Fruit fly (Drosophila melanogaster): ENCODE results near the gene CG12713.

CG12713 gene

DNA sequence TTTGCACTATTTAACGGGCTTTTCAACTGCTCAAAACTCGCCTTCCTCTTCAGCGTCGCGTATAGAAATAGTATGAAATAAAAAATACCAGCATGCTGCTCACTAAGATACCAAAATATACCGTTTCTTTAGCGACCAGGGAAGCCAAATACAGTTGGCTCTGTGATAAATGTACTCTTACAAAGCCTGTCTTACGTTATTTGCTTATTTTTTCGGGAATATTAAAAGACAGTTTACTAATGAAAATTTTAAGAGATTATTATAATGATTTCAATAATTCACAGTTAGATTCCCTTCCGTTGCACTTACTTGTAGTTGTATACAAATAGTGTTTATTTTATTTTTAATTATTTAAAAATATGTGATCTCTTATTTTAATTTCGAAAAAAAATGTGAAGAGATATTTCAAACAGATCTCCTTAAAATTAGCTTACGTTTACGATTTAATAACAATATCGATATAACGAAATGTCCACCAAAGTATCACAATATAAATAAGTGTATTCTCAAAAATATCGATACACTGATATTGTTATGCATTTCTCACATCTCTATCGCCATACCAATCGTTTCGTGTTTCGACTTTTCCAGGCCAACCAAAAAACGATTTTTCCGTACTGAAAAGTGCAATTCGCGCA, 5.8 kb upstream of the CG12713 start, which contains the start of the genes DCP2 and dbo (continued):
- TF ChIP-seq trem (tag; optimal IDR thresholded peaks at IDR 0.05) = peak; percentile 55
- peak; percentile 66 for TF ChIP-seq Nf-YC (tag; optimal IDR thresholded peaks at IDR 0.05)
- TF ChIP-seq BEAF-32 (GFP tag; optimal IDR thresholded peaks at IDR 0.05) = peak; percentile 87
- no peak for TF ChIP-seq TFAM (GFP tag; optimal IDR thresholded peaks at IDR 0.05)
- no peak for TF ChIP-seq Hey (tag; optimal IDR thresholded peaks at IDR 0.05)
- peak; percentile 28 for TF ChIP-seq nerfin-1 (tag; optimal IDR thresholded peaks at IDR 0.05)
- TF ChIP-seq otp (GFP tag; IDR thresholded peaks at IDR 0.05) = 0 out of 3 replicates have a peak, but pooled peaks have one; percentile 28
- peak; percentile 40; the same call in 1 of the 2 replicates for TF ChIP-seq HLH3B (GFP tag; IDR thresholded peaks at IDR 0.05)
- TF ChIP-seq CG17568 (GFP tag; optimal IDR thresholded peaks at IDR 0.05) = no peak
- peak; percentile 81 for TF ChIP-seq CG2120 (GFP tag; optimal IDR thresholded peaks at IDR 0.05)
- peak; percentile 23 for TF ChIP-seq pum (GFP tag; optimal IDR thresholded peaks at IDR 0.05)
- TF ChIP-seq CG10147 (GFP tag; optimal IDR thresholded peaks at IDR 0.05) = peak; percentile 12
- TF ChIP-seq NC2α (GFP tag; optimal IDR thresholded peaks at IDR 0.05) = no peak
- TF ChIP-seq CG11085 (GFP tag; IDR thresholded peaks at IDR 0.05) = peak; percentile 57
- TF ChIP-seq Ets65A (GFP tag) = peak; percentile 92
- TF ChIP-seq Neu2 (GFP tag; optimal IDR thresholded peaks at IDR 0.05; ENCODE audit: borderline replicate concordance) = no peak
- peak; percentile 69 for TF ChIP-seq CG17829 (tag; optimal IDR thresholded peaks at IDR 0.05)
- no peak for TF ChIP-seq CG13624 (GFP tag; optimal IDR thresholded peaks at IDR 0.05)
- TF ChIP-seq CG10431 (GFP tag; optimal IDR thresholded peaks at IDR 0.05) = peak; percentile 43
- no peak for TF ChIP-seq CG2202 (tag; optimal IDR thresholded peaks at IDR 0.05)
- no peak for TF ChIP-seq CG34376 (GFP tag; optimal IDR thresholded peaks at IDR 0.05)
- TF ChIP-seq CG8359 (GFP tag; optimal IDR thresholded peaks at IDR 0.05; ENCODE audit: borderline replicate concordance) = no peak
- no peak for TF ChIP-seq pros (GFP tag; optimal IDR thresholded peaks at IDR 0.05)
- peak; percentile 36 for TF ChIP-seq Fer1 (GFP tag; optimal IDR thresholded peaks at IDR 0.05)
- peak; percentile 96 for TF ChIP-seq grau (tag; optimal IDR thresholded peaks at IDR 0.05)
- TF ChIP-seq trh (GFP tag; optimal IDR thresholded peaks at IDR 0.05) = peak; percentile 40
- TF ChIP-seq D19A (tag; optimal IDR thresholded peaks at IDR 0.05) = peak; percentile 39
- TF ChIP-seq CoRest (tag; optimal IDR thresholded peaks at IDR 0.05) = peak; percentile 83
- TF ChIP-seq so (GFP tag; IDR thresholded peaks at IDR 0.05) = 0 out of 3 replicates have a peak, but pooled peaks have one; percentile 27
- peak; percentile 75; the same call in 2 of the 3 replicates for TF ChIP-seq HLH4C (GFP tag; IDR thresholded peaks at IDR 0.05; ENCODE audit: partially characterized antibody)
- TF ChIP-seq dan (GFP tag; IDR thresholded peaks at IDR 0.05) = no peak
- no peak for TF ChIP-seq Usf (GFP tag; optimal IDR thresholded peaks at IDR 0.05)
- peak; percentile 91 for TF ChIP-seq CG9932 (GFP tag; IDR thresholded peaks at IDR 0.05)
- TF ChIP-seq Opbp (GFP tag; IDR thresholded peaks at IDR 0.05; ENCODE audit: partially characterized antibody) = peak; percentile 90
- TF ChIP-seq danr (GFP tag; IDR thresholded peaks at IDR 0.05) = no peak
- TF ChIP-seq Dll (GFP tag; IDR thresholded peaks at IDR 0.05; ENCODE audit: partially characterized antibody) = peak; percentile 87
- no peak for TF ChIP-seq MTF-1 (GFP tag; optimal IDR thresholded peaks at IDR 0.05; ENCODE audit: borderline replicate concordance)
- peak; percentile 80 for TF ChIP-seq inv (GFP tag; IDR thresholded peaks at IDR 0.05; ENCODE audit: partially characterized antibody)
- TF ChIP-seq wek (GFP tag; optimal IDR thresholded peaks at IDR 0.05) = no peak
- TF ChIP-seq CG17186 (GFP tag; optimal IDR thresholded peaks at IDR 0.05) = no peak
- TF ChIP-seq dpn (GFP tag; optimal IDR thresholded peaks at IDR 0.05) = peak; percentile 47 to 54
- peak; percentile 49; the same call in 1 of the 2 replicates for TF ChIP-seq CG17328 (GFP tag; IDR thresholded peaks at IDR 0.05)
- TF ChIP-seq hbn (GFP tag; IDR thresholded peaks at IDR 0.05; ENCODE audit: partially characterized antibody) = peak; percentile 88
- TF ChIP-seq sisA (GFP tag; IDR thresholded peaks at IDR 0.05) = peak; percentile 69
- no peak for TF ChIP-seq Awh (GFP tag; IDR thresholded peaks at IDR 0.05)
- peak; percentile 82 for TF ChIP-seq gem (tag; optimal IDR thresholded peaks at IDR 0.05)
- TF ChIP-seq Dref (GFP tag; IDR thresholded peaks at IDR 0.05) = peak; percentile 79
- peak; percentile 45; the same call in 1 of the 2 replicates for TF ChIP-seq Taf1 (GFP tag; IDR thresholded peaks at IDR 0.05)
- peak; percentile 86 for TF ChIP-seq Bgb (GFP tag; IDR thresholded peaks at IDR 0.05; ENCODE audit: partially characterized antibody)

Measured in whole organism, embryonic.